Fruit fly (Drosophila melanogaster): ENCODE measurements around the gene CG8173.

- TF ChIP-seq h (optimal IDR thresholded peaks at IDR 0.05), result no peak
- no peak for TF ChIP-seq insv (optimal IDR thresholded peaks at IDR 0.05)
- TF ChIP-seq psq (optimal IDR thresholded peaks at IDR 0.05), result no peak
- TF ChIP-seq Sin3A (optimal IDR thresholded peaks at IDR 0.05), result no peak
- no peak for TF ChIP-seq ttk (optimal IDR thresholded peaks at IDR 0.05)
- TF ChIP-seq Myc (optimal IDR thresholded peaks at IDR 0.05), result no peak
Measured at dm6 chrX:17679642-17680571, 29.5 kb downstream of the CG8173 start.

Data from Kc167 (cell line).